Worm (Caenorhabditis elegans): ENCODE measurements around the gene gly-9.

The gly-9 gene

ce11 chrIII:11243421-11243820 lies 47.0 kb downstream of the gly-9 start (continued):
- TF ChIP-seq K09A11.1 (tag; optimal IDR thresholded peaks at IDR 0.05; ENCODE audit: insufficient read depth) (no peak), madf-2 (tag; optimal IDR thresholded peaks at IDR 0.05) (peak; percentile 14), ceh-19 (GFP tag; optimal IDR thresholded peaks at IDR 0.05) (no peak), gmeb-2 (tag; optimal IDR thresholded peaks at IDR 0.05) (no peak), hlh-8 (tag; optimal IDR thresholded peaks at IDR 0.05) (peak; percentile 14), syd-9 (tag; optimal IDR thresholded peaks at IDR 0.05) (no peak), ceh-14 (tag; optimal IDR thresholded peaks at IDR 0.05) (peak; percentile 6), ceh-45 (GFP tag; IDR thresholded peaks at IDR 0.05) (no peak), tbx-2 (tag; optimal IDR thresholded peaks at IDR 0.05) (peak; percentile 56), C38D4.7 (GFP tag; optimal IDR thresholded peaks at IDR 0.05) (no peak), pat-9 (tag; optimal IDR thresholded peaks at IDR 0.05) (no peak), ztf-16 (tag; optimal IDR thresholded peaks at IDR 0.05) (no peak), pha-4 (tag; optimal IDR thresholded peaks at IDR 0.05) (no peak), T23F11.4 (GFP tag; optimal IDR thresholded peaks at IDR 0.05) (no peak), odd-2 (tag; optimal IDR thresholded peaks at IDR 0.05) (no peak), pag-3 (tag; optimal IDR thresholded peaks at IDR 0.05; ENCODE audit: borderline replicate concordance) (no peak), hlh-6 (tag; optimal IDR thresholded peaks at IDR 0.05) (no peak), npax-4 (tag; optimal IDR thresholded peaks at IDR 0.05) (no peak), sox-2 (GFP tag; IDR thresholded peaks at IDR 0.05) (no peak), hlh-15 (tag; optimal IDR thresholded peaks at IDR 0.05) (no peak)

- TF ChIP-seq rnt-1 (tag; optimal IDR thresholded peaks at IDR 0.05) (no peak), C38D4.7 (GFP tag; optimal IDR thresholded peaks at IDR 0.05) (no peak), npax-4 (tag; optimal IDR thresholded peaks at IDR 0.05) (no peak), elt-2 (tag; optimal IDR thresholded peaks at IDR 0.05) (no peak), ceh-45 (GFP tag; IDR thresholded peaks at IDR 0.05) (no peak), ama-1 (optimal IDR thresholded peaks at IDR 0.05) (no peak), unc-3 (GFP tag; conservative IDR thresholded peaks at IDR 0.05) (no peak), unc-3 (tag; optimal IDR thresholded peaks at IDR 0.05) (no peak), syd-9 (tag; optimal IDR thresholded peaks at IDR 0.05) (no peak), ttx-3 (tag; optimal IDR thresholded peaks at IDR 0.05) (no peak), ztf-16 (tag; optimal IDR thresholded peaks at IDR 0.05) (no peak)
Observed at ce11 chrIII:11241583-11242187, 48.7 kb downstream of the gly-9 start.

- no peak for TF ChIP-seq nfya-1 (tag; optimal IDR thresholded peaks at IDR 0.05)
- TF ChIP-seq pat-9 (tag; optimal IDR thresholded peaks at IDR 0.05): no peak
- TF ChIP-seq tbx-2 (tag; optimal IDR thresholded peaks at IDR 0.05): no peak
- TF ChIP-seq elt-2 (tag; optimal IDR thresholded peaks at IDR 0.05): peak; percentile 51
Observed at ce11 chrIII:11240776-11241175, 49.6 kb downstream of the gly-9 start.

- TF ChIP-seq lim-6 (tag; optimal IDR thresholded peaks at IDR 0.05) (no peak), eyg-1 (tag; optimal IDR thresholded peaks at IDR 0.05) (no peak), Y22D7AL.16 (tag; optimal IDR thresholded peaks at IDR 0.05) (no peak), nhr-232 (tag; optimal IDR thresholded peaks at IDR 0.05) (no peak), pha-2 (tag; optimal IDR thresholded peaks at IDR 0.05) (no peak), hlh-8 (tag; optimal IDR thresholded peaks at IDR 0.05) (no peak), hlh-15 (tag; optimal IDR thresholded peaks at IDR 0.05) (no peak), C38D4.7 (GFP tag; optimal IDR thresholded peaks at IDR 0.05) (no peak), ets-4 (tag; optimal IDR thresholded peaks at IDR 0.05) (no peak), ceh-6 (GFP tag; optimal IDR thresholded peaks at IDR 0.05) (no peak), ttx-3 (tag; optimal IDR thresholded peaks at IDR 0.05) (no peak), syd-9 (tag; optimal IDR thresholded peaks at IDR 0.05) (no peak), odd-2 (tag; optimal IDR thresholded peaks at IDR 0.05) (no peak), hlh-30 (tag; optimal IDR thresholded peaks at IDR 0.05; ENCODE audit: insufficient read depth) (no peak), npax-4 (tag; optimal IDR thresholded peaks at IDR 0.05) (no peak), K02D7.2 (tag; optimal IDR thresholded peaks at IDR 0.05) (no peak)
Observed at ce11 chrIII:11238790-11239189, 51.6 kb downstream of the gly-9 start.
